Fruit fly (Drosophila melanogaster): ENCODE measurements around the gene CG13894.

CG13894 gene

dm6 chr3L:721863-722262, 22.9 kb upstream of the CG13894 start:
- TF ChIP-seq noc (tag; optimal IDR thresholded peaks at IDR 0.05) = no peak

- no peak for TF ChIP-seq noc (tag; optimal IDR thresholded peaks at IDR 0.05)
Observed at dm6 chr3L:721026-721425, 22.1 kb upstream of the CG13894 start.

- no peak for TF ChIP-seq noc (tag; optimal IDR thresholded peaks at IDR 0.05)
Observed at dm6 chr3L:718378-718777, 19.4 kb upstream of the CG13894 start.

dm6 chr3L:716078-716477, 17.1 kb upstream of the CG13894 start:
- no peak for TF ChIP-seq noc (tag; optimal IDR thresholded peaks at IDR 0.05)

dm6 chr3L:711839-712553, 13.1 kb upstream of the CG13894 start, which contains the start of gene CG13896:
Gene CG13896, minus strand, starts transcription at chr3L:711850.
- TF ChIP-seq noc (tag; optimal IDR thresholded peaks at IDR 0.05) = peak; percentile 5

- no peak for TF ChIP-seq noc (tag; optimal IDR thresholded peaks at IDR 0.05)
Observed at dm6 chr3L:710345-710822, 11.4 kb upstream of the CG13894 start, which contains the start of gene CkIIalpha-i3. Gene CkIIalpha-i3, minus strand, starts transcription at chr3L:710607.

- no peak for TF ChIP-seq noc (tag; optimal IDR thresholded peaks at IDR 0.05)
Observed at dm6 chr3L:709882-710281, 10.9 kb upstream of the CG13894 start.

dm6 chr3L:707992-708489, 9.1 kb upstream of the CG13894 start, which contains the start of gene CG13895:
Gene CG13895, minus strand, starts transcription at chr3L:708205.
- TF ChIP-seq noc (tag; optimal IDR thresholded peaks at IDR 0.05) = no peak

- TF ChIP-seq noc (tag; optimal IDR thresholded peaks at IDR 0.05) = no peak
Observed at dm6 chr3L:704661-705543, 6.0 kb upstream of the CG13894 start.

dm6 chr3L:703160-703793, 4.3 kb upstream of the CG13894 start:
- TF ChIP-seq noc (tag; optimal IDR thresholded peaks at IDR 0.05) = no peak

- no peak for TF ChIP-seq noc (tag; optimal IDR thresholded peaks at IDR 0.05)
Observed at dm6 chr3L:701798-702635, 3.1 kb upstream of the CG13894 start.

- TF ChIP-seq noc (tag; optimal IDR thresholded peaks at IDR 0.05) = peak; percentile 43
Observed at dm6 chr3L:700160-700917, 1.4 kb upstream of the CG13894 start.

- no peak for TF ChIP-seq noc (tag; optimal IDR thresholded peaks at IDR 0.05)
Observed at dm6 chr3L:699368-700150, 615 bp upstream of the CG13894 start.

- TF ChIP-seq noc (tag; optimal IDR thresholded peaks at IDR 0.05) = no peak
Observed at dm6 chr3L:697724-698123, 1.2 kb downstream of the CG13894 start.

Measured in whole organism, larva.